In genomic region chrX:11338047-11338747, dm6 we compare ENCODE assay signal across 1 fruit fly cellular context.
TF ChIP-seq lines count a peak whose summit lies in the region.

No protein-coding gene starts in this region.

TF ChIP-seq in whole organism, embryonic, 481 proteins besides CTCF, POLR2A, EP300 and RAD21 (continued from another document and continues in another):
- TF ChIP-seq CG17361 (GFP tag; IDR thresholded peaks at IDR 0.05; lab: Robert Waterston, UW) (no peak; the same call in none of the 3 replicates), kni (GFP tag; optimal IDR thresholded peaks at IDR 0.05; lab: Kevin White, UChicago) (peak; percentile 39), CG7963 (GFP tag; IDR thresholded peaks at IDR 0.05; lab: Robert Waterston, UW; ENCODE audit: partially characterized antibody) (no peak), Awh (GFP tag; IDR thresholded peaks at IDR 0.05; lab: Robert Waterston, UW) (no peak), Myb (GFP tag; optimal IDR thresholded peaks at IDR 0.05; lab: Kevin White, UChicago) (peak; percentile 39), Opbp (GFP tag; IDR thresholded peaks at IDR 0.05; lab: Robert Waterston, UW; ENCODE audit: partially characterized antibody) (no peak), CG11398 (GFP tag; optimal IDR thresholded peaks at IDR 0.05; lab: Kevin White, UChicago) (peak; percentile 50), Hmx (GFP tag; optimal IDR thresholded peaks at IDR 0.05; lab: Kevin White, UChicago) (no peak), CG10959 (GFP tag; IDR thresholded peaks at IDR 0.05; lab: Robert Waterston, UW) (0 out of 2 replicates have a peak, but pooled peaks have one; percentile 18), CG3281 (GFP tag; optimal IDR thresholded peaks at IDR 0.05; lab: Kevin White, UChicago) (no peak), CG15514 (GFP tag; optimal IDR thresholded peaks at IDR 0.05; lab: Kevin White, UChicago) (no peak), D (optimal IDR thresholded peaks at IDR 0.05; lab: Kevin White, UChicago) (no peak), D (GFP tag; optimal IDR thresholded peaks at IDR 0.05; lab: Kevin White, UChicago) (peak; percentile 63), CG7786 (GFP tag; optimal IDR thresholded peaks at IDR 0.05; lab: Kevin White, UChicago) (peak; percentile 73), CG42726 (GFP tag; IDR thresholded peaks at IDR 0.05; lab: Robert Waterston, UW; ENCODE audit: partially characterized antibody) (no peak), Oaz (GFP tag; IDR thresholded peaks at IDR 0.05; lab: Robert Waterston, UW) (peak; percentile 57; the same call in 1 of the 2 replicates), odd (GFP tag; optimal IDR thresholded peaks at IDR 0.05; lab: Kevin White, UChicago) (no peak), br (optimal IDR thresholded peaks at IDR 0.05; lab: Kevin White, UChicago) (no peak), Sry-δ (GFP tag; optimal IDR thresholded peaks at IDR 0.05; lab: Kevin White, UChicago) (peak; percentile 26), BtbVII (GFP tag; optimal IDR thresholded peaks at IDR 0.05; lab: Kevin White, UChicago) (peak; percentile 58), CG15479 (GFP tag; optimal IDR thresholded peaks at IDR 0.05; lab: Kevin White, UChicago) (no peak), CG6683 (GFP tag; optimal IDR thresholded peaks at IDR 0.05; lab: Kevin White, UChicago) (peak; percentile 37), tna (GFP tag; IDR thresholded peaks at IDR 0.05; lab: Robert Waterston, UW; ENCODE audit: partially characterized antibody) (no peak), CG13424 (tag; optimal IDR thresholded peaks at IDR 0.05; lab: Kevin White, UChicago) (peak; percentile 83), wdn (GFP tag; IDR thresholded peaks at IDR 0.05; lab: Robert Waterston, UW) (no peak), Ada2b (GFP tag; IDR thresholded peaks at IDR 0.05; lab: Robert Waterston, UW) (peak; percentile 47; the same call in 1 of the 2 replicates), CG18764 (GFP tag; optimal IDR thresholded peaks at IDR 0.05; lab: Kevin White, UChicago) (peak; percentile 26), CG10654 (GFP tag; optimal IDR thresholded peaks at IDR 0.05; lab: Kevin White, UChicago) (peak; percentile 41), rib (GFP tag; IDR thresholded peaks at IDR 0.05; lab: Robert Waterston, UW) (no peak), CG2875 (GFP tag; optimal IDR thresholded peaks at IDR 0.05; lab: Kevin White, UChicago) (peak; percentile 60), CG16779 (GFP tag; IDR thresholded peaks at IDR 0.05; lab: Robert Waterston, UW) (no peak), shn (GFP tag; optimal IDR thresholded peaks at IDR 0.05; lab: Kevin White, UChicago) (peak; percentile 53), Abd-B (GFP tag; optimal IDR thresholded peaks at IDR 0.05; lab: Kevin White, UChicago) (no peak), ewg (GFP tag; optimal IDR thresholded peaks at IDR 0.05; lab: Kevin White, UChicago) (peak; percentile 48), CG30020 (tag; optimal IDR thresholded peaks at IDR 0.05; lab: Kevin White, UChicago) (no peak), CG34422 (GFP tag; IDR thresholded peaks at IDR 0.05; lab: Robert Waterston, UW) (0 out of 3 replicates have a peak, but pooled peaks have one; percentile 27), CG32767 (GFP tag; IDR thresholded peaks at IDR 0.05; lab: Robert Waterston, UW) (no peak; the same call in 1 of the 2 replicates), CG1024 (GFP tag; IDR thresholded peaks at IDR 0.05; lab: Robert Waterston, UW) (no peak), CG16863 (GFP tag; optimal IDR thresholded peaks at IDR 0.05; lab: Kevin White, UChicago) (peak; percentile 60), aop (GFP tag; IDR thresholded peaks at IDR 0.05; lab: Robert Waterston, UW) (no peak), Dek (tag; optimal IDR thresholded peaks at IDR 0.05; lab: Kevin White, UChicago) (peak; percentile 63), Hand (GFP tag; optimal IDR thresholded peaks at IDR 0.05; lab: Kevin White, UChicago) (peak; percentile 45), Dbx (GFP tag; IDR thresholded peaks at IDR 0.05; lab: Robert Waterston, UW) (peak; percentile 46; the same call in 2 of the 3 replicates), emc (GFP tag; optimal IDR thresholded peaks at IDR 0.05; lab: Kevin White, UChicago) (no peak), CG6175 (GFP tag; IDR thresholded peaks at IDR 0.05; lab: Robert Waterston, UW) (no peak), Trl (optimal IDR thresholded peaks at IDR 0.05; lab: Kevin White, UChicago) (no peak), Trl (GFP tag; optimal IDR thresholded peaks at IDR 0.05; lab: Kevin White, UChicago) (peak; percentile 71), nau (GFP tag; optimal IDR thresholded peaks at IDR 0.05; lab: Kevin White, UChicago) (no peak), dimm (GFP tag; IDR thresholded peaks at IDR 0.05; lab: Robert Waterston, UW) (no peak), bbx (GFP tag; IDR thresholded peaks at IDR 0.05; lab: Robert Waterston, UW; ENCODE audit: partially characterized antibody) (no peak), CG6254 (GFP tag; optimal IDR thresholded peaks at IDR 0.05; lab: Kevin White, UChicago) (peak; percentile 56), Spps (tag; optimal IDR thresholded peaks at IDR 0.05; lab: Kevin White, UChicago) (no peak), fd64A (GFP tag; optimal IDR thresholded peaks at IDR 0.05; lab: Kevin White, UChicago) (no peak), pfk (GFP tag; optimal IDR thresholded peaks at IDR 0.05; lab: Kevin White, UChicago) (no peak), pita (GFP tag; optimal IDR thresholded peaks at IDR 0.05; lab: Kevin White, UChicago) (no peak), CrebB (tag; optimal IDR thresholded peaks at IDR 0.05; lab: Kevin White, UChicago) (peak; percentile 7), Hmr (GFP tag; optimal IDR thresholded peaks at IDR 0.05; lab: Kevin White, UChicago) (peak; percentile 0), unc-4 (GFP tag; IDR thresholded peaks at IDR 0.05; lab: Robert Waterston, UW; ENCODE audit: partially characterized antibody) (no peak), CG31441 (GFP tag; IDR thresholded peaks at IDR 0.05; lab: Robert Waterston, UW) (no peak), gsb (GFP tag; IDR thresholded peaks at IDR 0.05; lab: Robert Waterston, UW) (peak; percentile 61; the same call in 1 of the 2 replicates), Lhr (GFP tag; optimal IDR thresholded peaks at IDR 0.05; lab: Kevin White, UChicago) (no peak), CG6272 (GFP tag; IDR thresholded peaks at IDR 0.05; lab: Robert Waterston, UW) (no peak), phol (tag; optimal IDR thresholded peaks at IDR 0.05; lab: Kevin White, UChicago) (peak; percentile 82), H15 (GFP tag; IDR thresholded peaks at IDR 0.05; lab: Robert Waterston, UW) (no peak), Rx (GFP tag; IDR thresholded peaks at IDR 0.05; lab: Robert Waterston, UW) (no peak), bab2 (GFP tag; optimal IDR thresholded peaks at IDR 0.05; lab: Kevin White, UChicago) (peak; percentile 65), CG1647 (GFP tag; optimal IDR thresholded peaks at IDR 0.05; lab: Kevin White, UChicago) (peak; percentile 8), oc (tag; optimal IDR thresholded peaks at IDR 0.05; lab: Kevin White, UChicago) (no peak), CG13624 (GFP tag; optimal IDR thresholded peaks at IDR 0.05; lab: Kevin White, UChicago) (peak; percentile 65), CG2889 (GFP tag; IDR thresholded peaks at IDR 0.05; lab: Robert Waterston, UW) (0 out of 3 replicates have a peak, but pooled peaks have one; percentile 20), Neu2 (GFP tag; optimal IDR thresholded peaks at IDR 0.05; lab: Kevin White, UChicago; ENCODE audit: borderline replicate concordance) (no peak), sob (GFP tag; IDR thresholded peaks at IDR 0.05; lab: Robert Waterston, UW) (peak; percentile 51), Drgx (GFP tag; IDR thresholded peaks at IDR 0.05; lab: Robert Waterston, UW) (peak; percentile 26; the same call in 1 of the 2 replicates), CG18262 (tag; optimal IDR thresholded peaks at IDR 0.05; lab: Kevin White, UChicago) (peak; percentile 78), Dll (GFP tag; IDR thresholded peaks at IDR 0.05; lab: Robert Waterston, UW; ENCODE audit: partially characterized antibody) (no peak), CG5953 (GFP tag; IDR thresholded peaks at IDR 0.05; lab: Robert Waterston, UW) (no peak), CG15011 (GFP tag; optimal IDR thresholded peaks at IDR 0.05; lab: Kevin White, UChicago) (no peak), TFAM (GFP tag; optimal IDR thresholded peaks at IDR 0.05; lab: Kevin White, UChicago) (no peak), CG5245 (GFP tag; optimal IDR thresholded peaks at IDR 0.05; lab: Kevin White, UChicago) (peak; percentile 50), CG6654 (GFP tag; optimal IDR thresholded peaks at IDR 0.05; lab: Kevin White, UChicago) (peak; percentile 48), CG9932 (GFP tag; IDR thresholded peaks at IDR 0.05; lab: Robert Waterston, UW) (no peak), CG7839 (tag; optimal IDR thresholded peaks at IDR 0.05; lab: Kevin White, UChicago) (peak; percentile 84), Sin3A (optimal IDR thresholded peaks at IDR 0.05; lab: Kevin White, UChicago) (no peak), nerfin-1 (tag; optimal IDR thresholded peaks at IDR 0.05; lab: Kevin White, UChicago) (peak; percentile 66), CG12769 (tag; optimal IDR thresholded peaks at IDR 0.05; lab: Kevin White, UChicago) (no peak), CG12219 (GFP tag; optimal IDR thresholded peaks at IDR 0.05; lab: Kevin White, UChicago) (no peak), gem (tag; optimal IDR thresholded peaks at IDR 0.05; lab: Kevin White, UChicago) (no peak), Med (GFP tag; lab: Kevin White, UChicago) (peak; percentile 90), Dip2 (GFP tag; IDR thresholded peaks at IDR 0.05; lab: Robert Waterston, UW) (no peak), chm (GFP tag; IDR thresholded peaks at IDR 0.05; lab: Robert Waterston, UW) (no peak), Usf (GFP tag; optimal IDR thresholded peaks at IDR 0.05; lab: Kevin White, UChicago) (peak; percentile 42), ac (GFP tag; optimal IDR thresholded peaks at IDR 0.05; lab: Kevin White, UChicago) (no peak), CG17328 (GFP tag; IDR thresholded peaks at IDR 0.05; lab: Robert Waterston, UW) (no peak), tll (GFP tag; optimal IDR thresholded peaks at IDR 0.05; lab: Kevin White, UChicago) (no peak), CG2116 (GFP tag; optimal IDR thresholded peaks at IDR 0.05; lab: Kevin White, UChicago) (peak; percentile 44), tx (GFP tag; optimal IDR thresholded peaks at IDR 0.05; lab: Kevin White, UChicago) (peak; percentile 59), HHEX (GFP tag; optimal IDR thresholded peaks at IDR 0.05; lab: Kevin White, UChicago) (peak; percentile 71), seq (GFP tag; IDR thresholded peaks at IDR 0.05; lab: Robert Waterston, UW) (peak; percentile 73), CG30403 (GFP tag; optimal IDR thresholded peaks at IDR 0.05; lab: Kevin White, UChicago) (peak; percentile 87), Hey (tag; optimal IDR thresholded peaks at IDR 0.05; lab: Kevin White, UChicago) (no peak), CG8924 (tag; optimal IDR thresholded peaks at IDR 0.05; lab: Kevin White, UChicago) (peak; percentile 69), lbe (GFP tag; optimal IDR thresholded peaks at IDR 0.05; lab: Kevin White, UChicago) (no peak), chn (GFP tag; optimal IDR thresholded peaks at IDR 0.05; lab: Kevin White, UChicago) (peak; percentile 65), onecut (GFP tag; IDR thresholded peaks at IDR 0.05; lab: Robert Waterston, UW) (peak; percentile 89), CG8765 (GFP tag; IDR thresholded peaks at IDR 0.05; lab: Robert Waterston, UW) (no peak), NFAT (GFP tag; IDR thresholded peaks at IDR 0.05; lab: Robert Waterston, UW) (no peak), bcd (GFP tag; optimal IDR thresholded peaks at IDR 0.05; lab: Kevin White, UChicago) (peak; percentile 69), crc (GFP tag; optimal IDR thresholded peaks at IDR 0.05; lab: Kevin White, UChicago) (peak; percentile 62), CG10267 (tag; optimal IDR thresholded peaks at IDR 0.05; lab: Kevin White, UChicago) (peak; percentile 73), CG17612 (GFP tag; IDR thresholded peaks at IDR 0.05; lab: Robert Waterston, UW) (no peak), gfzf (GFP tag; optimal IDR thresholded peaks at IDR 0.05; lab: Kevin White, UChicago) (no peak), CG14050 (GFP tag; IDR thresholded peaks at IDR 0.05; lab: Robert Waterston, UW) (no peak), Atf3 (GFP tag; optimal IDR thresholded peaks at IDR 0.05; lab: Kevin White, UChicago) (peak; percentile 42), PHDP (tag; optimal IDR thresholded peaks at IDR 0.05; lab: Kevin White, UChicago) (peak; percentile 70), Hr78 (GFP tag; optimal IDR thresholded peaks at IDR 0.05; lab: Kevin White, UChicago) (peak in 1 of 2 experiments; percentile 80), Sox102F (GFP tag; optimal IDR thresholded peaks at IDR 0.05; lab: Kevin White, UChicago) (no peak), lov (optimal IDR thresholded peaks at IDR 0.05; lab: Kevin White, UChicago) (no peak), lov (GFP tag; IDR thresholded peaks at IDR 0.05; lab: Robert Waterston, UW) (no peak), az2 (GFP tag; optimal IDR thresholded peaks at IDR 0.05; lab: Kevin White, UChicago) (peak; percentile 69), Hr39 (optimal IDR thresholded peaks at IDR 0.05; lab: Kevin White, UChicago) (no peak), ranshi (GFP tag; IDR thresholded peaks at IDR 0.05; lab: Robert Waterston, UW) (peak; percentile 50; the same call in 1 of the 2 replicates), ap (GFP tag; IDR thresholded peaks at IDR 0.05; lab: Robert Waterston, UW) (no peak), CG4617 (GFP tag; optimal IDR thresholded peaks at IDR 0.05; lab: Kevin White, UChicago; ENCODE audit: borderline replicate concordance) (no peak), jumu (GFP tag; optimal IDR thresholded peaks at IDR 0.05; lab: Kevin White, UChicago) (peak; percentile 67), CG9797 (GFP tag; optimal IDR thresholded peaks at IDR 0.05; lab: Kevin White, UChicago) (no peak), CG16813 (GFP tag; IDR thresholded peaks at IDR 0.05; lab: Robert Waterston, UW; ENCODE audit: partially characterized antibody) (no peak), CG4404 (GFP tag; IDR thresholded peaks at IDR 0.05; lab: Robert Waterston, UW) (0 out of 2 replicates have a peak, but pooled peaks have one; percentile 20), CG11695 (GFP tag; IDR thresholded peaks at IDR 0.05; lab: Robert Waterston, UW) (peak; percentile 73), yki (optimal IDR thresholded peaks at IDR 0.05; lab: Kevin White, UChicago) (no peak), btn (GFP tag; optimal IDR thresholded peaks at IDR 0.05; lab: Kevin White, UChicago) (peak; percentile 51), CG17186 (GFP tag; optimal IDR thresholded peaks at IDR 0.05; lab: Kevin White, UChicago) (no peak), Jarid2 (GFP tag; optimal IDR thresholded peaks at IDR 0.05; lab: Kevin White, UChicago) (no peak), Side (GFP tag; optimal IDR thresholded peaks at IDR 0.05; lab: Kevin White, UChicago) (peak; percentile 52), grn (GFP tag; optimal IDR thresholded peaks at IDR 0.05; lab: Kevin White, UChicago) (no peak)
